Worm (Caenorhabditis elegans): Measurements from ENCODE around the gene paqr-1.
A peak's percentile ranks its signal among the peaks of the same experiment; 100 is the strongest.

The paqr-1 gene

ce11 chrIV:6577914-6578313, 22.7 kb upstream of the paqr-1 start, which contains the start of gene C43G2.3:
Gene C43G2.3, plus strand, starts transcription at chrIV:6578214.
- TF ChIP-seq aly-2 (tag; optimal IDR thresholded peaks at IDR 0.05) (no peak), alr-1 (tag; optimal IDR thresholded peaks at IDR 0.05) (no peak), egl-27 (tag; optimal IDR thresholded peaks at IDR 0.05) (no peak), unc-39 (tag; optimal IDR thresholded peaks at IDR 0.05) (no peak), crh-2 (tag; optimal IDR thresholded peaks at IDR 0.05) (no peak), C34F6.9 (tag; optimal IDR thresholded peaks at IDR 0.05) (no peak), mbf-1 (tag; optimal IDR thresholded peaks at IDR 0.05) (no peak), ztf-1 (GFP tag; conservative IDR thresholded peaks at IDR 0.05) (no peak), elt-3 (tag; optimal IDR thresholded peaks at IDR 0.05) (no peak), nhr-21 (tag; optimal IDR thresholded peaks at IDR 0.05) (no peak)

ce11 chrIV:6576728-6577101, 21.5 kb upstream of the paqr-1 start:
- TF ChIP-seq unc-55 (GFP tag; optimal IDR thresholded peaks at IDR 0.05) (peak; percentile 22), fos-1 (tag; optimal IDR thresholded peaks at IDR 0.05) (peak; percentile 17), lsy-2 (tag; optimal IDR thresholded peaks at IDR 0.05) (peak in 1 of 2 experiments; percentile 52), nhr-11 (tag; optimal IDR thresholded peaks at IDR 0.05) (no peak), nhr-25 (tag; optimal IDR thresholded peaks at IDR 0.05) (peak; percentile 59), gmeb-1 (tag; optimal IDR thresholded peaks at IDR 0.05) (peak; percentile 51), sma-9 (GFP tag; optimal IDR thresholded peaks at IDR 0.05) (peak; percentile 59), sma-9 (tag; optimal IDR thresholded peaks at IDR 0.05) (no peak), zag-1 (tag; optimal IDR thresholded peaks at IDR 0.05) (no peak), blmp-1 (tag; optimal IDR thresholded peaks at IDR 0.05; ENCODE audit: insufficient read depth) (peak; percentile 9), nhr-129 (tag; optimal IDR thresholded peaks at IDR 0.05) (peak; percentile 50), F13H6.1 (tag; optimal IDR thresholded peaks at IDR 0.05) (peak; percentile 80), nhr-21 (tag; optimal IDR thresholded peaks at IDR 0.05) (peak; percentile 13), mdl-1 (tag; optimal IDR thresholded peaks at IDR 0.05) (no peak), skn-1 (tag; optimal IDR thresholded peaks at IDR 0.05) (no peak), crh-2 (tag; optimal IDR thresholded peaks at IDR 0.05) (peak; percentile 56), egl-27 (tag; optimal IDR thresholded peaks at IDR 0.05) (peak; percentile 57), C34F6.9 (tag; optimal IDR thresholded peaks at IDR 0.05) (peak; percentile 40), sma-3 (GFP tag; optimal IDR thresholded peaks at IDR 0.05) (peak; percentile 59), lin-13 (GFP tag; optimal IDR thresholded peaks at IDR 0.05) (peak; percentile 24)

- no peak for TF ChIP-seq C34F6.9 (tag; optimal IDR thresholded peaks at IDR 0.05)
- no peak for TF ChIP-seq nhr-6 (tag; optimal IDR thresholded peaks at IDR 0.05)
- peak; percentile 26 for TF ChIP-seq nhr-129 (tag; optimal IDR thresholded peaks at IDR 0.05)
- peak; percentile 2 for TF ChIP-seq gmeb-1 (tag; optimal IDR thresholded peaks at IDR 0.05)
- peak; percentile 30 for TF ChIP-seq crh-2 (tag; optimal IDR thresholded peaks at IDR 0.05)
Measured at ce11 chrIV:6575959-6576727, 20.9 kb upstream of the paqr-1 start.

ce11 chrIV:6574343-6574742, 19.1 kb upstream of the paqr-1 start:
- peak; percentile 12 for TF ChIP-seq C34F6.9 (tag; optimal IDR thresholded peaks at IDR 0.05)
- no peak for TF ChIP-seq nhr-25 (tag; optimal IDR thresholded peaks at IDR 0.05)
- TF ChIP-seq mdl-1 (tag; optimal IDR thresholded peaks at IDR 0.05): no peak
- peak; percentile 42 for TF ChIP-seq fos-1 (tag; optimal IDR thresholded peaks at IDR 0.05)

ce11 chrIV:6572655-6573054, 17.4 kb upstream of the paqr-1 start:
- TF ChIP-seq ztf-11 (tag; optimal IDR thresholded peaks at IDR 0.05): no peak
- TF ChIP-seq skn-1 (tag; optimal IDR thresholded peaks at IDR 0.05): no peak

ce11 chrIV:6572238-6572637, 17.0 kb upstream of the paqr-1 start, which contains the start of gene bicd-1:
Gene bicd-1, minus strand, starts transcription at chrIV:6572338.
- no peak for TF ChIP-seq Y55F3AM.14 (GFP tag; optimal IDR thresholded peaks at IDR 0.05)
- TF ChIP-seq nhr-21 (tag; optimal IDR thresholded peaks at IDR 0.05): no peak
- no peak for TF ChIP-seq unc-39 (tag; optimal IDR thresholded peaks at IDR 0.05)
- TF ChIP-seq nhr-6 (tag; optimal IDR thresholded peaks at IDR 0.05): no peak
- no peak for TF ChIP-seq lin-39 (tag; optimal IDR thresholded peaks at IDR 0.05)
- no peak for TF ChIP-seq ceh-16 (tag; optimal IDR thresholded peaks at IDR 0.05)
- TF ChIP-seq ceh-82 (tag; optimal IDR thresholded peaks at IDR 0.05): no peak
- no peak for TF ChIP-seq skn-1 (tag; optimal IDR thresholded peaks at IDR 0.05)

All from whole organism, L2 larva.